Fruit fly (Drosophila melanogaster): ENCODE results near the gene by.

Gene by

dm6 chr3R:9581089-9581520 lies 48.3 kb upstream of the by start, which contains the start of gene CG8301 (continued):
- peak; percentile 11 for TF ChIP-seq Sox14 (GFP tag; optimal IDR thresholded peaks at IDR 0.05)
- TF ChIP-seq CG6276 (GFP tag; optimal IDR thresholded peaks at IDR 0.05): no peak

dm6 chr3R:9577382-9578137 lies 44.7 kb upstream of the by start, which contains the start of the genes Kap-alpha3 and Son:
Kap-alpha3 (minus strand) TSS chr3R:9577733.
Son (plus strand) TSS chr3R:9578042.
- TF ChIP-seq CG31627 (GFP tag; optimal IDR thresholded peaks at IDR 0.05): peak; percentile 93
- peak; percentile 69 for TF ChIP-seq Ets96B (tag; optimal IDR thresholded peaks at IDR 0.05)
- TF ChIP-seq OdsH (GFP tag; optimal IDR thresholded peaks at IDR 0.05): peak; percentile 87
- TF ChIP-seq fd85E (GFP tag; optimal IDR thresholded peaks at IDR 0.05): peak; percentile 81
- TF ChIP-seq CG3032 (tag; optimal IDR thresholded peaks at IDR 0.05): peak; percentile 78
- TF ChIP-seq achi (GFP tag; optimal IDR thresholded peaks at IDR 0.05): peak; percentile 84
- TF ChIP-seq Eip93F (GFP tag; optimal IDR thresholded peaks at IDR 0.05): no peak
- peak; percentile 9 for TF ChIP-seq Hr38 (GFP tag; optimal IDR thresholded peaks at IDR 0.05)
- TF ChIP-seq CG6792 (GFP tag; optimal IDR thresholded peaks at IDR 0.05): peak; percentile 79
- TF ChIP-seq dsx (GFP tag; optimal IDR thresholded peaks at IDR 0.05; ENCODE audit: poor library complexity, severe bottlenecking): peak; percentile 65
- TF ChIP-seq topi (GFP tag; optimal IDR thresholded peaks at IDR 0.05): peak; percentile 88
- peak; percentile 79 for TF ChIP-seq CG32006 (GFP tag; optimal IDR thresholded peaks at IDR 0.05)
- TF ChIP-seq svp (GFP tag): no peak
- peak; percentile 91 for TF ChIP-seq lz (GFP tag; optimal IDR thresholded peaks at IDR 0.05)
- peak; percentile 89 for TF ChIP-seq Met (GFP tag; optimal IDR thresholded peaks at IDR 0.05)
- TF ChIP-seq CG6163 (GFP tag; IDR thresholded peaks at IDR 0.05): peak; percentile 85
- TF ChIP-seq Smox (GFP tag; optimal IDR thresholded peaks at IDR 0.05): peak; percentile 84
- peak; percentile 83 for TF ChIP-seq CG9139 (GFP tag; optimal IDR thresholded peaks at IDR 0.05)
- TF ChIP-seq Eip75B (GFP tag; optimal IDR thresholded peaks at IDR 0.05): peak; percentile 90
- TF ChIP-seq cyc (GFP tag; optimal IDR thresholded peaks at IDR 0.05): peak; percentile 91
- TF ChIP-seq ss (GFP tag; optimal IDR thresholded peaks at IDR 0.05): peak; percentile 67 to 91
- TF ChIP-seq CG15336 (GFP tag; IDR thresholded peaks at IDR 0.05): 0 out of 2 replicates have a peak, but pooled peaks have one; percentile 21
- TF ChIP-seq CG16779 (tag; optimal IDR thresholded peaks at IDR 0.05): peak; percentile 78
- TF ChIP-seq CG11762 (GFP tag; optimal IDR thresholded peaks at IDR 0.05; ENCODE audit: insufficient read depth): peak; percentile 70
- TF ChIP-seq CG10631 (GFP tag; optimal IDR thresholded peaks at IDR 0.05): peak; percentile 85
- peak; percentile 84 for TF ChIP-seq eg (GFP tag; IDR thresholded peaks at IDR 0.05)
- peak; percentile 76 for TF ChIP-seq Sox15 (GFP tag; optimal IDR thresholded peaks at IDR 0.05)
- peak; percentile 70 for TF ChIP-seq CG1621 (tag; optimal IDR thresholded peaks at IDR 0.05)
- peak; percentile 70 to 82 for TF ChIP-seq salr (GFP tag; optimal IDR thresholded peaks at IDR 0.05)
- TF ChIP-seq CG11294 (GFP tag; IDR thresholded peaks at IDR 0.05): peak; percentile 56; the same call in 1 of the 2 replicates
- TF ChIP-seq CG7368 (GFP tag; optimal IDR thresholded peaks at IDR 0.05): peak; percentile 81
- TF ChIP-seq CG10669 (GFP tag; optimal IDR thresholded peaks at IDR 0.05): peak; percentile 75
- peak; percentile 82 for TF ChIP-seq CG34406 (GFP tag; optimal IDR thresholded peaks at IDR 0.05)
- peak; percentile 81 for TF ChIP-seq fkh (GFP tag; optimal IDR thresholded peaks at IDR 0.05)
- TF ChIP-seq CG6276 (GFP tag; optimal IDR thresholded peaks at IDR 0.05): peak; percentile 40
- peak; percentile 57 for TF ChIP-seq Gug (GFP tag; IDR thresholded peaks at IDR 0.05)
- TF ChIP-seq Sox14 (GFP tag; optimal IDR thresholded peaks at IDR 0.05): peak; percentile 88
- peak; percentile 91 for TF ChIP-seq vri (GFP tag; optimal IDR thresholded peaks at IDR 0.05)
- TF ChIP-seq net (GFP tag; optimal IDR thresholded peaks at IDR 0.05): peak; percentile 83
- peak; percentile 94 for TF ChIP-seq esn (GFP tag; optimal IDR thresholded peaks at IDR 0.05)
- peak; percentile 85 for TF ChIP-seq Sox102F (GFP tag; optimal IDR thresholded peaks at IDR 0.05)
- TF ChIP-seq CG3919 (GFP tag; optimal IDR thresholded peaks at IDR 0.05): peak; percentile 91
- TF ChIP-seq CG8632 (GFP tag; optimal IDR thresholded peaks at IDR 0.05): peak; percentile 72
- TF ChIP-seq CG6808 (GFP tag; optimal IDR thresholded peaks at IDR 0.05): peak; percentile 83
- TF ChIP-seq CG8119 (GFP tag; IDR thresholded peaks at IDR 0.05): 0 out of 3 replicates have a peak, but pooled peaks have one; percentile 41
- TF ChIP-seq pdm3 (GFP tag; optimal IDR thresholded peaks at IDR 0.05): peak; percentile 88
- TF ChIP-seq Hr4 (GFP tag; optimal IDR thresholded peaks at IDR 0.05): peak; percentile 78
- TF ChIP-seq Ets21C (GFP tag; optimal IDR thresholded peaks at IDR 0.05): peak; percentile 84
